Worm (Caenorhabditis elegans): ENCODE measurements around the gene col-130.

col-130 gene

DNA sequence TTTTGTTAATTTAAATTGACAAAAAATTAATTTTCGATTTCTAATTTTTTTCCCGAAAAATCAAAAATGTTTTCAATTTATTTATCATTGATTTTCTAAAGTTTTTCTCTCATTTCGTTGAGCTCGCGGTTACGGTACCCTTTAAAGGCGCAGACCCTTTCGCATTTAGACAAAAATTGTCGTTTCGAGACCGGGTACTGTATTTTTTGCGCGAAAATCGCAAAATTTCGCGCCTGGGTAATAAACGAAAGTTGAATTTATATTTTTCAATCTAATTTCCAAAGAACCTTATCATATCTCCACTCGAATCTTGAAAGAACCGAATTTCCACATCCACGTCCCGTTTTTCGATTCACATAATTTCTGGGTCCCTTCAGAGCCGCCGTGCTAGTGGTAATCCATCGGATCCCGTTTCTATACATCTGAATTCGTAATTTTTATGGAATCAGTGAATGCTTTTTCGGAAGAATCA, 17.2 kb upstream of the col-130 start, which contains the start of gene C25G4.3:
Gene C25G4.3 (minus strand): TSS at position 422 of the 472 bp plus-strand sequence.
- TF ChIP-seq elt-1 (tag; optimal IDR thresholded peaks at IDR 0.05) (no peak), sma-9 (GFP tag; optimal IDR thresholded peaks at IDR 0.05) (no peak), sma-9 (tag; optimal IDR thresholded peaks at IDR 0.05) (no peak), peb-1 (tag; optimal IDR thresholded peaks at IDR 0.05) (no peak), nhr-6 (tag; optimal IDR thresholded peaks at IDR 0.05) (no peak), skn-1 (tag; optimal IDR thresholded peaks at IDR 0.05) (no peak), sma-3 (GFP tag; optimal IDR thresholded peaks at IDR 0.05) (no peak), sem-4 (tag; optimal IDR thresholded peaks at IDR 0.05) (no peak)

DNA sequence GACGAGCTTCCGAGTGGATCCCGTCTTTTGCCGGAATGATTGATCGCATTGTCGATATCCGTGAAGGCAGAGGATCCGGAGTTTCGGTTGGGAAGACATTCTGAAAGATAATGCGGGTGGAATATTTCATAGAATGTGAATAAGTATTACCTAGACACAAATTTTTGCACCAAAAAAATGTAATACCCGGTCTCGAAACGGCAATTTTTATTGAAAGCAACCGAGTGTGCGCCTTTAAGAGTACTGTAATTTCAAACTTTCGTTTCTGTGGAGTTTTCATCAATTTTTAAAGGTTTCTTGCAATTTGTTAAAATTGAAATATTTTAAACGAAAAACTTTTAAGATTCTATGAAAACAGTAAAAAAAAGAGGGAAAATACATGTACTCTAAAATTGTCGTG, 15.6 kb upstream of the col-130 start, which contains the start of gene C25G4.2:
Gene C25G4.2 (minus strand): TSS at position 100 of the 400 bp plus-strand sequence.
- TF ChIP-seq nhr-21 (tag; optimal IDR thresholded peaks at IDR 0.05): no peak
- no peak for TF ChIP-seq lin-39 (tag; optimal IDR thresholded peaks at IDR 0.05)
- no peak for TF ChIP-seq mbf-1 (tag; optimal IDR thresholded peaks at IDR 0.05)

DNA sequence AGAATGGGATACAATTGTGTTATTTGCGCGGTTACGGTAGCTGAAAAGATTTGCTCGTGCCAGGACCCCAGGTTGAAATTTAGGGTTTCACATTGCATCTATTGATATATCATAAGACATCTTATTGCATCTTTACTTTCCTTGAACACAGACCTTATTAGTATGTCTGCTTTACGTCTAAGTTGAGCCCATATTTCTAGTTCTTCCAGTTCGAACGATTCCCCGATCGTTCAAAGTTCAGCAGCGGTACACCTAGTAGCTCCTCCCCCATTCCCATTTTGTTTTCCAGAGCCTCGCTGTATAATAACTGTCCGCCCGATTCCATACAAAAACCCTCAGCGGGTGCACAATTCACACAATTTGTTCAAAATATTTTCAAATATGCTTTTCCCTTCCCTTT, 13.4 kb upstream of the col-130 start, which contains the start of gene C25G4.17:
Gene C25G4.17 (plus strand): TSS at position 301 of the 400 bp plus-strand sequence.
- no peak for TF ChIP-seq ztf-11 (tag; optimal IDR thresholded peaks at IDR 0.05)
- no peak for TF ChIP-seq nhr-25 (tag; optimal IDR thresholded peaks at IDR 0.05)
- TF ChIP-seq Y55F3AM.14 (GFP tag; optimal IDR thresholded peaks at IDR 0.05): no peak
- TF ChIP-seq blmp-1 (tag; optimal IDR thresholded peaks at IDR 0.05; ENCODE audit: insufficient read depth): no peak
- TF ChIP-seq ZK546.5 (tag; optimal IDR thresholded peaks at IDR 0.05): no peak
- TF ChIP-seq skn-1 (tag; optimal IDR thresholded peaks at IDR 0.05): no peak
- TF ChIP-seq nhr-237 (tag; optimal IDR thresholded peaks at IDR 0.05): no peak
- TF ChIP-seq zag-1 (tag; optimal IDR thresholded peaks at IDR 0.05): no peak
- TF ChIP-seq lin-11 (tag; optimal IDR thresholded peaks at IDR 0.05): no peak
- no peak for TF ChIP-seq nhr-10 (tag; optimal IDR thresholded peaks at IDR 0.05)
- no peak for TF ChIP-seq R02D3.7 (tag; optimal IDR thresholded peaks at IDR 0.05)
- TF ChIP-seq crh-2 (tag; optimal IDR thresholded peaks at IDR 0.05): no peak
- no peak for TF ChIP-seq sem-4 (tag; optimal IDR thresholded peaks at IDR 0.05)
- no peak for TF ChIP-seq ceh-16 (tag; optimal IDR thresholded peaks at IDR 0.05)
- TF ChIP-seq aly-2 (tag; optimal IDR thresholded peaks at IDR 0.05): no peak
- no peak for TF ChIP-seq sma-3 (GFP tag; optimal IDR thresholded peaks at IDR 0.05)
- no peak for TF ChIP-seq dmd-4 (tag; optimal IDR thresholded peaks at IDR 0.05)
- no peak for TF ChIP-seq lin-13 (GFP tag; optimal IDR thresholded peaks at IDR 0.05)
- no peak for TF ChIP-seq nhr-21 (tag; optimal IDR thresholded peaks at IDR 0.05)
- TF ChIP-seq snpc-4 (tag; optimal IDR thresholded peaks at IDR 0.05): no peak

DNA sequence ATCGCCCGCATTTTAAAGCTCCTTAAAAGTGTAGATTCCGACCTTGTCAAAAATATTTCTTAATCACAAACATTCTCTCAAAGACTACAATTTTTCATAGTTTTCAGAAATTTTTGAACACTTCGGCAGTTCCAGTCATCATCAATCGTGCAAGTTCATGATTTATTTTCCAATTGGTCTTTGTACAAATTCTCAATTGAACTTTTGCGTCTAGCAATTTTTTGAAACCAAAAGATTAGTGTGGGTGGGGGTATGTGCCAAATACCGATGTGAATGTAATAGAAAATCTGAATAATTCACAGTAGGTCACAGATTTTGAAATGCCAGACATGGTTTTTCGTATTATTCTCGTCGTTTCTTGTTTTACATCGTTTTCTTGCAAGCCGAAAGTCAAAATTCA, 10.0 kb upstream of the col-130 start, which contains the start of gene clec-185:
Gene clec-185 (plus strand): TSS at position 301 of the 400 bp plus-strand sequence.
- TF ChIP-seq nhr-12 (tag; optimal IDR thresholded peaks at IDR 0.05): no peak

DNA sequence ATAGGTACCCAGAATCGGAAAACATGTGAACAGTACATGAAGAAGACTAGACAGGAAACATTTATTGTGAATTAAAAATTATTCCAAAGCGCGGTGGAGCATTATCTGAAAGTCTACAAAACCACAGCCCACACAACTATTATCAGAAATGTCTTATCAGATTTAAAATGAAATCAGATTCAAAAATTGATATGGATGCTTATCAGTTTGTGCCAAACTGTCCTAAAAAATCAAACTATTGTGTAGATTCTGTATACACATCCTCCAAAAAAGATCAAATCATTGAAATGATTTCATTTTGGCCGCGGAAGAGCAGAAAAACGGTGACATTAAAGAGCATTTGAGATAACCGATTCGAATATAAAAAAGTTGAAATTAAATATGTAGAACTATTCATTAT, 7.1 kb upstream of the col-130 start, which contains the start of gene irg-4:
Gene irg-4 (plus strand): TSS at position 392 of the 400 bp plus-strand sequence.
- TF ChIP-seq lin-39 (tag; optimal IDR thresholded peaks at IDR 0.05) (no peak), fos-1 (tag; optimal IDR thresholded peaks at IDR 0.05) (peak; percentile 83), crh-2 (tag; optimal IDR thresholded peaks at IDR 0.05) (peak; percentile 36), nhr-237 (tag; optimal IDR thresholded peaks at IDR 0.05) (no peak)

DNA sequence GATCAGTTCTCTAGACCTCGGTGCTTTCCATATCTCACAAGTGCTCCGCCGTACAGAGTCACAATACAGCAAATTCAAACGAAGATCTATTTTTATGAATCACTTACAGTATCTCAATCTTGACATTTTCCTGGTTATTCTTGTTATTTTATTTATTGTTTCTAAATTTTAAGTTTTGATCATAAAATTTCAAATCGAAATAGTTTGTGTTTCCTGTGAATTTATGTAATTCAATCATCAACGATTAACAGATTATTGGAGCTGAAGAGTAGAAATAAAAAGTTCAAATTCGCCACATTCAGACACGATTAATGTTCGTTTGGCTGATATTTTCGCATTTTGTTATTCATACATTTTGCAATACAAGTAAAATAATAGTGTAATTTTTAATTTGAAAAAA, 4.0 kb upstream of the col-130 start, which contains the start of gene clec-184:
Gene clec-184 (plus strand): TSS at position 301 of the 400 bp plus-strand sequence.
- no peak for TF ChIP-seq fos-1 (tag; optimal IDR thresholded peaks at IDR 0.05)
- no peak for TF ChIP-seq ceh-82 (tag; optimal IDR thresholded peaks at IDR 0.05)
- no peak for TF ChIP-seq ZK546.5 (tag; optimal IDR thresholded peaks at IDR 0.05)
- no peak for TF ChIP-seq lin-39 (tag; optimal IDR thresholded peaks at IDR 0.05)
- TF ChIP-seq sem-4 (tag; optimal IDR thresholded peaks at IDR 0.05): no peak
- TF ChIP-seq nhr-11 (tag; optimal IDR thresholded peaks at IDR 0.05): no peak
- no peak for TF ChIP-seq nhr-21 (tag; optimal IDR thresholded peaks at IDR 0.05)
- TF ChIP-seq ztf-11 (tag; optimal IDR thresholded peaks at IDR 0.05): no peak
- TF ChIP-seq nhr-12 (tag; optimal IDR thresholded peaks at IDR 0.05): no peak
- no peak for TF ChIP-seq snpc-4 (tag; optimal IDR thresholded peaks at IDR 0.05)
- TF ChIP-seq nhr-6 (tag; optimal IDR thresholded peaks at IDR 0.05): no peak
- TF ChIP-seq unc-62 (GFP tag; optimal IDR thresholded peaks at IDR 0.05): no peak
- no peak for TF ChIP-seq sma-9 (GFP tag; optimal IDR thresholded peaks at IDR 0.05)
- no peak for TF ChIP-seq sma-9 (tag; optimal IDR thresholded peaks at IDR 0.05)
